Fruit fly (Drosophila melanogaster) Kc167 (cell line): Measurements from ENCODE around the gene 14-3-3epsilon.

Experiments used
- Myc ChIP-seq: fragments of >200 bp; optimal IDR thresholded peaks from 2 replicates; lab custom pipeline; 2017; ENCODE audit warnings: missing external identifiers
- h ChIP-seq: fragments of >200 bp; optimal IDR thresholded peaks from 3 replicates; lab custom pipeline; 2018; ENCODE audit warnings: missing external identifiers

DNA sequence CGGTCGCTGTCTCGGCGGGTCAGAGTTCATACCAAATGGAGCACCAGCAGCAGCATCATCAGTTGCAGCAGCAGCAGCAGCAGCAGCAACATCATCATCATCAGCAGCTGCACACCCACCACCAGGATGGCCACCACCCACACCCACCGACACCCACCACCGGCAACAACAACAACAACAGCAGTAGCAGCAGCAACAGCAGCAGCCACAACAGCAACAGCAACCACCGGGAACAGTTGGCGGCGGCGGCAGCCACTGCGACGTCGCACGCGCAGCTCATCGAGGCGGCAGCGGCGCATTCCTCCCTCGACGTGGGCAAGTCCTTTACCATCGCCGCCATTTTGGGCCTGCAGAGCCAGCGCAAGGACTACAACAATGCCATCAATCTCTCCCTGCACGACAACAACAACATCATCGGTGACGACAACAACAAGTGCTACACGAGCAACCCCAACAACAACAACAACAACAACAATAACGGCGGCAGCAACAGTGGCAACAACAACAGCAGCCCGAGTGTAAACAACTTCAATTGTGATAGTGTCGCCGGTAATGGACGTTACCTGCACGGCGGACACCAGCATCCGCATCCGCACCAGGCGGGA lies 27.5 kb downstream of the 14-3-3epsilon start:
- TF ChIP-seq Myc (lab: Kevin White, UChicago) (no peak), h (lab: Kevin White, UChicago) (no peak)
